Fruit fly (Drosophila melanogaster) whole organism, adult: Measurements from ENCODE around the gene trio.

ENCODE experiments used
- CG11617 ChIP-seq: fragments of 200-800 bp; sonication (Bioruptor generic); optimal IDR thresholded peaks from 2 replicates; lab custom pipeline; 2017; ENCODE audit warnings: mild to moderate bottlenecking, missing biosample characterization, missing genetic modification reagents, missing genetic modification characterization
- CG12768 ChIP-seq: fragments of 200-800 bp; sonication (Bioruptor generic); optimal IDR thresholded peaks from 2 replicates; lab custom pipeline; 2017; ENCODE audit warnings: missing biosample characterization, missing genetic modification characterization, mild to moderate bottlenecking, moderate library complexity, missing genetic modification reagents
- CG14711 ChIP-seq: fragments of 200-800 bp; sonication (Bioruptor generic); optimal IDR thresholded peaks from 2 replicates; lab custom pipeline; 2018; ENCODE audit warnings: missing biosample characterization, mild to moderate bottlenecking, missing genetic modification characterization, moderate library complexity
- CG1620 ChIP-seq: fragments of 200-800 bp; sonication (Bioruptor generic); optimal IDR thresholded peaks from 2 replicates; lab custom pipeline; 2016; ENCODE audit warnings: missing biosample characterization, missing genetic modification characterization
- CG33017 ChIP-seq: fragments of 200-800 bp; sonication (Bioruptor generic); optimal IDR thresholded peaks from 2 replicates; lab custom pipeline; 2018; ENCODE audit warnings: missing biosample characterization, mild to moderate bottlenecking, missing genetic modification characterization, moderate library complexity
- CG5204 ChIP-seq: fragments of 200-800 bp; sonication (Bioruptor generic); optimal IDR thresholded peaks from 2 replicates; lab custom pipeline; 2016; ENCODE audit warnings: missing biosample characterization, missing genetic modification characterization
- CG7045 ChIP-seq: fragments of 200-800 bp; sonication (Bioruptor generic); optimal IDR thresholded peaks from 2 replicates; lab custom pipeline; 2017; ENCODE audit warnings: missing biosample characterization, mild to moderate bottlenecking, missing genetic modification characterization
- CG7101 ChIP-seq: fragments of 200-800 bp; sonication (Bioruptor generic); optimal IDR thresholded peaks from 2 replicates; lab custom pipeline; 2018; ENCODE audit warnings: missing biosample characterization, mild to moderate bottlenecking, missing genetic modification characterization, moderate library complexity
- Clk ChIP-seq: fragments of 200-800 bp; sonication (Bioruptor generic); optimal IDR thresholded peaks from 2 replicates; lab custom pipeline; 2017; ENCODE audit warnings: missing biosample characterization, missing genetic modification characterization
- Crg-1 ChIP-seq: fragments of 200-800 bp; sonication (Bioruptor generic); optimal IDR thresholded peaks from 2 replicates; lab custom pipeline; 2016; ENCODE audit warnings: missing biosample characterization, missing genetic modification characterization
- Hr96 ChIP-seq: fragments of 200-800 bp; sonication (Bioruptor generic); optimal IDR thresholded peaks from 2 replicates; lab custom pipeline; 2016; ENCODE audit warnings: missing biosample characterization, missing genetic modification characterization
- Mnt ChIP-seq: fragments of 200-800 bp; sonication (Bioruptor generic); optimal IDR thresholded peaks from 2 replicates; lab custom pipeline; 2016; ENCODE audit warnings: missing biosample characterization, mild to moderate bottlenecking, missing genetic modification characterization
- bab1 ChIP-seq: fragments of 200-800 bp; sonication (Bioruptor generic); optimal IDR thresholded peaks from 3 replicates; lab custom pipeline; 2019; ENCODE audit warnings: missing biosample characterization, mild to moderate bottlenecking, missing genetic modification characterization, moderate library complexity
- cic ChIP-seq: fragments of 200-800 bp; sonication (Bioruptor generic); optimal IDR thresholded peaks from 2 replicates; lab custom pipeline; 2017; ENCODE audit warnings: missing biosample characterization, mild to moderate bottlenecking, missing genetic modification characterization, moderate library complexity
- cnc ChIP-seq, 2 experiments: fragments of >200 bp; optimal IDR thresholded peaks; 2 replicates each; lab custom pipeline; 2017
- kay ChIP-seq: fragments of 200-800 bp; sonication (Bioruptor generic); peaks from one replicate; lab custom pipeline; 2016; ENCODE audit warnings: missing biosample characterization, missing genetic modification characterization, borderline replicate concordance
- ovo ChIP-seq: fragments of 200-800 bp; sonication (Bioruptor generic); optimal IDR thresholded peaks from 2 replicates; lab custom pipeline; 2016; ENCODE audit warnings: missing biosample characterization, missing genetic modification characterization
- pad ChIP-seq: fragments of 200-800 bp; sonication (Bioruptor generic); optimal IDR thresholded peaks from 3 replicates; lab custom pipeline; 2017; ENCODE audit warnings: missing biosample characterization, missing genetic modification characterization, mild to moderate bottlenecking, moderate library complexity, missing genetic modification reagents
- tj ChIP-seq: fragments of 200-800 bp; sonication (Bioruptor generic); optimal IDR thresholded peaks from 3 replicates; lab custom pipeline; 2017; ENCODE audit warnings: missing biosample characterization, mild to moderate bottlenecking, missing genetic modification characterization, moderate library complexity
- toe ChIP-seq: fragments of 200-800 bp; sonication (Bioruptor generic); optimal IDR thresholded peaks from 2 replicates; lab custom pipeline; 2016; ENCODE audit warnings: missing biosample characterization, missing genetic modification characterization

The trio gene

DNA sequence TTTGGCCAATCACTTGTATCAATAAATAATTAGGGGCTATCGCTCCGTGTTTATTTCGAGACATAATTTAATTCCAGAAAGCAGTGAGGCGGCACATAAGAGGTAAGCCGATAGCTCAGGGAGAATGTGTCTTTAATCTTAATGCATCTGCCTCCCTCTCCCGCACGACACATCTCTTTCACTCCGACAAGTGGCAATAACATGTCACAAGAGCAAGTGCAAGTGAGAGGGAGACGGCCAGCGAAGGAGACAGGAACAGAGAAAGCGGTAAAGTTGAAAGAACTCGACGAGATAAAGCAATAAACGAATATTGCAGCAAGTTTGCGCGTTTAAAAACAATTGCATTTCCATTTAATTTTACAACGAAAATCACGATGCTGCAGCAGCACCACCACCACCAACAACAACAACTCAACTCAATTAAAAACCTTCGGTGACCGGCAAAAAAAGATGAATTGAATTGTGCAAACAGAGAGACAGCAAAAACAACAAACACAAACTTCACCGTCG is 74.8 kb downstream of the trio start:
- TF ChIP-seq Hr96 (GFP tag; lab: Kevin White, UChicago) (no peak), CG14711 (tag; lab: Kevin White, UChicago) (no peak), cic (no peak), ovo (GFP tag; lab: Kevin White, UChicago) (no peak), Clk (GFP tag; lab: Kevin White, UChicago) (no peak), CG11617 (GFP tag; lab: Kevin White, UChicago) (no peak), CG12768 (no peak)

DNA sequence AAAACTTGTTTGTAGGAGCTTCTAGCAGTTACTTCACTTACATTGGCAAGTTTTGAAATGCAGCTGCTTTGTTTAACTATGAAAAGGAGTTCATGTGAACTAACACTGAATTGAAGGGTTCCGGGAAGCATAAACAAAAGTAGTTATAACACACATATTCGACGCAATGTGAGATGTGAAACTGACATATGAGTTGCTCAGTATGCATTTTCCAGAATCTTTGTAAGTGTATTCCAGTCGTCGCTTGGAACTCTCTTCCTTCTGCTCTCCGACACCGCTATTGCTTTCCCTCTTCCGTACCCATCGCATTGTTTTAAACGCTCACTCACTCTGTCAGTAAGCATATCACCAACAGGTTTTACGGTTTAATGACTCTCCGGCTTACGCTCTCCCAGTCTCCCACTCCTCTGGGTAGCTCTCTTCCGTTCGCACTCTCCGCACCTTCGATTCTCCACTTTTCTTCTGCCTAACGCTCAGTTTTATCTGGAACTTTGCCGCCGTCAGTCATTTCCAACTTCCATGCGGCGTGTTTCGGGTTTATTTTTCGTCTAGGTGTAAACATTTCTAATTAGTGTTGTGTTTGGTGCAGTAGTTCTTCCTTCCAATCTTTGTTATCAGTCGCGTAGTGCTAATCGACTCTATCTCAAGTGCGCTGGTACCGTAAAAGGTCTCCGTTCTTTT is 75.3 kb downstream of the trio start:
- TF ChIP-seq bab1 (GFP tag; lab: Kevin White, UChicago), result peak; percentile 14
- no peak for TF ChIP-seq CG7045 (GFP tag; lab: Kevin White, UChicago)

DNA sequence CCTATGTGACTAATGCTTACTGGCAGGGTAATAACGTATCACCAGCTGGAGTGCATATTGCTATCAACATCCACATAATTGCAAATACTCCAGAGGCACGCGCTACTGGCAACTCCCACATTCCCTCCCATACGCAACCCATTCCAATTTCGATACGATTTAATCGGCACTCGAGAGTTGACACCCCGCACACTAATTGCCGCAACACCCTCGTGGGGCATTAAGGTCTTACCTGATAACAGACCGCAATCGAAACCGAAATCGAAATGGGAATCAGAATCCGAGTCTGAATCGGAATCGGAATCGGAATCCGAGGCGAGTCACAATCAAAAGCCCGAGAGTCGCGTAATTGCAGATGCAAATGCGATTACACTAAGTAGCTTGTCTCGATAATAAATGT is 76.1 kb downstream of the trio start:
- TF ChIP-seq CG14711 (tag; lab: Kevin White, UChicago) (no peak), CG7045 (GFP tag; lab: Kevin White, UChicago) (no peak), tj (GFP tag; lab: Kevin White, UChicago) (no peak), pad (GFP tag; lab: Kevin White, UChicago) (no peak), CG7101 (tag; lab: Kevin White, UChicago) (no peak), cnc (optimal IDR thresholded peaks at IDR 0.05; lab: Kevin White, UChicago) (no peak), CG33017 (tag; lab: Kevin White, UChicago) (no peak), CG12768 (no peak), ovo (GFP tag; lab: Kevin White, UChicago) (no peak), Clk (GFP tag; lab: Kevin White, UChicago) (no peak), CG1620 (GFP tag; lab: Kevin White, UChicago) (no peak), Crg-1 (GFP tag; lab: Kevin White, UChicago) (no peak), Mnt (GFP tag; lab: Kevin White, UChicago) (no peak), CG5204 (GFP tag; lab: Kevin White, UChicago) (no peak), bab1 (GFP tag; lab: Kevin White, UChicago) (no peak), toe (no peak), cic (no peak), CG11617 (GFP tag; lab: Kevin White, UChicago) (no peak), kay (GFP tag; lab: Kevin White, UChicago) (no peak), Hr96 (GFP tag; lab: Kevin White, UChicago) (no peak)

DNA sequence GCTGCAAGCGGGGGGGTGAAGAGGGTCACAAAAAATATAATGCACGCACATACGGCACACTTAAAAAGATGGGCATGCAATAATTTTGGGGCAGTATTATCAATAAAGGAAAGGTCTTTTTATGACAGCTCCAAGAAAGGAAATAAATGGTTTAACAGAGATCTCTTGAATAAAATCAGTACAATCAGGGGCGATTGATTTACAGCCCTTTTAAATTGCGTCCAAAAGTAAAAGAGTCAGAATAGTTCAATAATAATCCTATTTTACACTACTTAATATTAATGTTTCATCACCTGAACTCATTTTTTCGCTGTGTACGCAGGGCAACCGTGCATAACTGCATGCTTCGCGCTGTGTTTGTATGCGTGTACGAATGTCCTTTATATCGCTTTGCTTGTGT is 77.8 kb downstream of the trio start:
- TF ChIP-seq CG33017 (tag; lab: Kevin White, UChicago) (no peak), kay (GFP tag; lab: Kevin White, UChicago) (no peak), CG12768 (no peak), CG14711 (tag; lab: Kevin White, UChicago) (no peak), CG5204 (GFP tag; lab: Kevin White, UChicago) (no peak), CG11617 (GFP tag; lab: Kevin White, UChicago) (no peak), toe (no peak), CG1620 (GFP tag; lab: Kevin White, UChicago) (no peak), tj (GFP tag; lab: Kevin White, UChicago) (no peak), cic (no peak), Hr96 (GFP tag; lab: Kevin White, UChicago) (no peak), pad (GFP tag; lab: Kevin White, UChicago) (no peak)

DNA sequence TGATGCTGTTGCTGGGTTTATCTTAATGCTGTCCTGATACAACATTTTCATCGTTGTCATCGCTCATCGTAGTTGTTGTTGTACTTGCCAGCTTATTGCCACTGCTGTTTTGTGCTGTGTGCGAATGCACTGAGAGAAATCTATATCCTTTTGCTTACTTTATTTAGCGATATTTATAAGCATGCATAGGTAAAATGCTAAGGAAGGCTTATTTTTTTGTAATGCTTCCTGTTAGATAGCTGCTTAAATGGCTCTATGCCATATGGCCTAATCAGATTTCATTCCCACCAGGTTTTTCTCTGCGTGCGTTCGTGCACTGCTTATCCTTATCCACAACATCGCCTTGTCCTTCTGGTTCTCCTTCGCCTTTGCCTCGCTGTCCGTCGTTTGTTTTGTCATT is 82.5 kb downstream of the trio start:
- no peak for TF ChIP-seq cnc (optimal IDR thresholded peaks at IDR 0.05; lab: Kevin White, UChicago)
- no peak for TF ChIP-seq ovo (GFP tag; lab: Kevin White, UChicago)
- no peak for TF ChIP-seq CG7045 (GFP tag; lab: Kevin White, UChicago)
- TF ChIP-seq bab1 (GFP tag; lab: Kevin White, UChicago), result no peak
- no peak for TF ChIP-seq CG1620 (GFP tag; lab: Kevin White, UChicago)
- TF ChIP-seq Hr96 (GFP tag; lab: Kevin White, UChicago), result no peak
- no peak for TF ChIP-seq Clk (GFP tag; lab: Kevin White, UChicago)
- no peak for TF ChIP-seq CG7101 (tag; lab: Kevin White, UChicago)
- no peak for TF ChIP-seq CG33017 (tag; lab: Kevin White, UChicago)
- no peak for TF ChIP-seq CG14711 (tag; lab: Kevin White, UChicago)
- TF ChIP-seq tj (GFP tag; lab: Kevin White, UChicago), result no peak
- TF ChIP-seq CG12768, result no peak
- no peak for TF ChIP-seq kay (GFP tag; lab: Kevin White, UChicago)
